Fruit fly (Drosophila melanogaster): ENCODE results near the gene PIG-H.

dm6 chr3R:7950147-7950546 lies 49.5 kb upstream of the PIG-H start:
- TF ChIP-seq CG8478 (optimal IDR thresholded peaks at IDR 0.05) (no peak), CTCF (optimal IDR thresholded peaks at IDR 0.05) (no peak)

Measured in S2 (cell line).